Fruit fly (Drosophila melanogaster): ENCODE measurements around the gene DNAlig3.
A peak's percentile ranks its signal among the peaks of the same experiment; 100 is the strongest.

The DNAlig3 gene

DNA sequence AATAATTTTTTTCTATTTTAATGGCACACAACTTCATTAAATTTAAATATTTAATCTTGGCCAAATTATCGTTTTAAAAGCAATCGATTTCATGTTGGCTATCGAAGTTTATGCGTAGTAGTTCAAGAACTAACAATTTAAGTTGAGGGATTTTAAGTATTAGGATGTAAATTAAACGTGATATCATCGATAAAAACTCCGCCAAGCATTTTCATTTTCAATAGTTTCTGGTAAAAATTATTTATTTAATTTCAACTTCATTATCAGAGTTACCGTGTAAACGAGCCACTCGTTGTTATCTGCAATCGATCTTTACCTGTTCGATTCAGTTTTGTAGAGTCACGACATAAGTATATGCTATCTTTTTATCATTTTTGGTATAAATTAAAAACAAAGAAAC is 1.3 kb upstream of the DNAlig3 start (continued):
- TF ChIP-seq MTF-1 (GFP tag; optimal IDR thresholded peaks at IDR 0.05; ENCODE audit: borderline replicate concordance) (peak; percentile 99), C15 (GFP tag; IDR thresholded peaks at IDR 0.05) (peak; percentile 87), CG14667 (GFP tag; IDR thresholded peaks at IDR 0.05) (peak; percentile 84), Sin3A (optimal IDR thresholded peaks at IDR 0.05) (no peak), chinmo (GFP tag; IDR thresholded peaks at IDR 0.05; ENCODE audit: partially characterized antibody) (no peak), wor (GFP tag; IDR thresholded peaks at IDR 0.05) (peak; percentile 92), CoRest (tag; optimal IDR thresholded peaks at IDR 0.05) (peak; percentile 99), CG2120 (GFP tag; optimal IDR thresholded peaks at IDR 0.05) (peak; percentile 95), CG11696 (GFP tag; IDR thresholded peaks at IDR 0.05) (peak; percentile 95), HLH54F (GFP tag; optimal IDR thresholded peaks at IDR 0.05) (peak; percentile 89), hb (GFP tag; IDR thresholded peaks at IDR 0.05; ENCODE audit: partially characterized antibody) (no peak), ap (GFP tag; IDR thresholded peaks at IDR 0.05) (peak; percentile 97), sna (GFP tag; IDR thresholded peaks at IDR 0.05; ENCODE audit: partially characterized antibody) (no peak), corto (GFP tag; optimal IDR thresholded peaks at IDR 0.05) (peak; percentile 82), CG42726 (GFP tag; IDR thresholded peaks at IDR 0.05; ENCODE audit: partially characterized antibody) (no peak), CG6254 (GFP tag; optimal IDR thresholded peaks at IDR 0.05) (peak; percentile 98), CG13624 (GFP tag; optimal IDR thresholded peaks at IDR 0.05) (peak; percentile 96), tap (tag; optimal IDR thresholded peaks at IDR 0.05) (peak; percentile 99), NFAT (GFP tag; IDR thresholded peaks at IDR 0.05) (peak; percentile 92), toy (GFP tag; IDR thresholded peaks at IDR 0.05) (peak; percentile 84), BtbVII (GFP tag; optimal IDR thresholded peaks at IDR 0.05) (peak; percentile 100), PHDP (tag; optimal IDR thresholded peaks at IDR 0.05) (peak; percentile 99), CG10274 (GFP tag; optimal IDR thresholded peaks at IDR 0.05) (peak; percentile 95), CG9727 (GFP tag; optimal IDR thresholded peaks at IDR 0.05) (peak; percentile 98), CG31365 (tag; optimal IDR thresholded peaks at IDR 0.05) (peak; percentile 90), E2f2 (GFP tag; IDR thresholded peaks at IDR 0.05) (peak; percentile 85), sima (GFP tag; optimal IDR thresholded peaks at IDR 0.05) (peak; percentile 91), stwl (tag; optimal IDR thresholded peaks at IDR 0.05) (peak; percentile 99), hbn (GFP tag; IDR thresholded peaks at IDR 0.05; ENCODE audit: partially characterized antibody) (peak; percentile 36; the same call in 1 of the 2 replicates), pan (optimal IDR thresholded peaks at IDR 0.05) (no peak), pan (GFP tag; optimal IDR thresholded peaks at IDR 0.05 in 1 of 2, IDR thresholded peaks at IDR 0.05 in 1 of 2) (peak in 1 of 2 experiments; percentile 97), CG31224 (GFP tag; IDR thresholded peaks at IDR 0.05) (peak; percentile 90), HmgZ (tag; optimal IDR thresholded peaks at IDR 0.05) (peak; percentile 98), Bteb2 (GFP tag; optimal IDR thresholded peaks at IDR 0.05) (peak; percentile 96), dysf (GFP tag; IDR thresholded peaks at IDR 0.05) (peak; percentile 97), NC2α (GFP tag; optimal IDR thresholded peaks at IDR 0.05) (peak; percentile 91), CG14050 (GFP tag; IDR thresholded peaks at IDR 0.05) (peak; percentile 96), wdn (GFP tag; IDR thresholded peaks at IDR 0.05) (peak; percentile 93), ase (GFP tag; IDR thresholded peaks at IDR 0.05) (peak; percentile 94), E2f1 (GFP tag; IDR thresholded peaks at IDR 0.05) (peak; percentile 95), CG7963 (GFP tag; IDR thresholded peaks at IDR 0.05; ENCODE audit: partially characterized antibody) (no peak), CG10959 (GFP tag; IDR thresholded peaks at IDR 0.05) (peak; percentile 96), nerfin-1 (tag; optimal IDR thresholded peaks at IDR 0.05) (peak; percentile 98), bsh (GFP tag; optimal IDR thresholded peaks at IDR 0.05) (peak; percentile 79 to 99), CG17612 (GFP tag; IDR thresholded peaks at IDR 0.05) (peak; percentile 79), Nf-YB (GFP tag; optimal IDR thresholded peaks at IDR 0.05) (peak; percentile 89), CG10321 (GFP tag; IDR thresholded peaks at IDR 0.05) (peak; percentile 81), cg (GFP tag; optimal IDR thresholded peaks at IDR 0.05) (no peak), Atf-2 (GFP tag; optimal IDR thresholded peaks at IDR 0.05) (peak; percentile 90), Oli (tag; optimal IDR thresholded peaks at IDR 0.05) (peak; percentile 97), Asciz (GFP tag; optimal IDR thresholded peaks at IDR 0.05) (peak; percentile 98)

Data from whole organism, embryonic.